Fruit fly (Drosophila melanogaster): ENCODE measurements around the gene CG31380.
A peak's percentile ranks its signal among the peaks of the same experiment; 100 is the strongest.

The CG31380 gene

DNA sequence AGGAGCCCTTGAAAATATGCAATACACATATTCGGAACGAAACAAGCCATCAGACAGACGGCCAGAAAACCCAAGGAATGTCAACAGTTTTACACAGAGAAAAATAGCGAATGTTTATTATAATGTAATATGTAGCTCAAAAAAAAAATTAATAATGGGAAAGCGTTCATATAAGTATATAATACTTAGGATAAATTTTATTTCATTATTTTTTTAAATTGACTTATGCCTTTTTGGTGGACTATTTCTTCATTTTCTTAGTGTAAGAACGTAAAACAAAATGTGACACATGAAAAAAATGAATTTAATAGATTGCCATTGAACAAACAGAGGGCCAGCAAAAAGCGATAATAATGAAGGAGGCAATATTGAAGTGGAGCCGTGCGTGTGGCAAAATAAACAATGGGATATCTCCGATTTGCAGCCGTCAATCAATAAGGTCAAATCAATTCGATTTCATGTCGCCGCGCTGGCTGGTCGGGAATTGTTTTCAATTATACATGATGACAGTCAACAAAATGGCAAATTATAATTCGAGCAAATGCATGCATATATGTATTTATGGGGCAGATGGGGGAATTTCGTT lies 34.3 kb downstream of the CG31380 start (continued):
- TF ChIP-seq Jarid2 (GFP tag; optimal IDR thresholded peaks at IDR 0.05) (no peak), CG31441 (GFP tag; IDR thresholded peaks at IDR 0.05) (peak; percentile 63), cas (GFP tag; IDR thresholded peaks at IDR 0.05) (no peak), Optix (GFP tag; IDR thresholded peaks at IDR 0.05) (no peak), dimm (GFP tag; IDR thresholded peaks at IDR 0.05) (no peak), Opbp (GFP tag; IDR thresholded peaks at IDR 0.05; ENCODE audit: partially characterized antibody) (no peak), Ssrp (tag; optimal IDR thresholded peaks at IDR 0.05) (no peak), h (optimal IDR thresholded peaks at IDR 0.05) (no peak), CG3838 (GFP tag; optimal IDR thresholded peaks at IDR 0.05) (no peak), Ets97D (GFP tag; optimal IDR thresholded peaks at IDR 0.05) (no peak), sens (GFP tag) (no peak), al (GFP tag; IDR thresholded peaks at IDR 0.05) (peak; percentile 15; the same call in 1 of the 2 replicates), corto (GFP tag; optimal IDR thresholded peaks at IDR 0.05) (no peak), Dek (tag; optimal IDR thresholded peaks at IDR 0.05) (no peak), Drgx (GFP tag; IDR thresholded peaks at IDR 0.05) (no peak), CG14667 (GFP tag; IDR thresholded peaks at IDR 0.05) (0 out of 2 replicates have a peak, but pooled peaks have one; percentile 18), prd (optimal IDR thresholded peaks at IDR 0.05) (no peak), prd (GFP tag; IDR thresholded peaks at IDR 0.05) (peak; percentile 53; the same call in 1 of the 3 replicates), fd96Cb (tag; optimal IDR thresholded peaks at IDR 0.05) (peak; percentile 59), CG33213 (GFP tag; optimal IDR thresholded peaks at IDR 0.05) (no peak), H2.0 (GFP tag; IDR thresholded peaks at IDR 0.05) (no peak), CG9932 (GFP tag; IDR thresholded peaks at IDR 0.05) (no peak), CG10267 (tag; optimal IDR thresholded peaks at IDR 0.05) (no peak), hb (GFP tag; IDR thresholded peaks at IDR 0.05; ENCODE audit: partially characterized antibody) (no peak), CG30403 (GFP tag; optimal IDR thresholded peaks at IDR 0.05) (peak; percentile 10), Gsc (GFP tag; IDR thresholded peaks at IDR 0.05) (no peak), fru (optimal IDR thresholded peaks at IDR 0.05) (no peak), Nf-YA (GFP tag; IDR thresholded peaks at IDR 0.05) (no peak), bigmax (GFP tag; optimal IDR thresholded peaks at IDR 0.05) (no peak), zf30C (GFP tag; optimal IDR thresholded peaks at IDR 0.05) (no peak), vfl (GFP tag; optimal IDR thresholded peaks at IDR 0.05) (no peak), Neu2 (GFP tag; optimal IDR thresholded peaks at IDR 0.05; ENCODE audit: borderline replicate concordance) (no peak), knrl (GFP tag; IDR thresholded peaks at IDR 0.05; ENCODE audit: partially characterized antibody) (no peak), CG8089 (GFP tag; optimal IDR thresholded peaks at IDR 0.05) (no peak), tgo (GFP tag; IDR thresholded peaks at IDR 0.05) (peak; percentile 39; the same call in 2 of the 3 replicates), CG7556 (GFP tag; optimal IDR thresholded peaks at IDR 0.05) (no peak), ase (GFP tag; IDR thresholded peaks at IDR 0.05) (no peak), CG11085 (GFP tag; IDR thresholded peaks at IDR 0.05) (peak; percentile 40; the same call in 1 of the 2 replicates), insv (GFP tag; optimal IDR thresholded peaks at IDR 0.05) (no peak), bbx (GFP tag; IDR thresholded peaks at IDR 0.05; ENCODE audit: partially characterized antibody) (no peak), CG2875 (GFP tag; optimal IDR thresholded peaks at IDR 0.05) (no peak), CG43689 (GFP tag; IDR thresholded peaks at IDR 0.05) (no peak), CG9817 (tag; optimal IDR thresholded peaks at IDR 0.05) (no peak), Sry-δ (GFP tag; optimal IDR thresholded peaks at IDR 0.05) (no peak), ken (GFP tag; IDR thresholded peaks at IDR 0.05) (no peak), dysf (GFP tag; IDR thresholded peaks at IDR 0.05) (no peak; the same call in 2 of the 3 replicates), CG10321 (GFP tag; IDR thresholded peaks at IDR 0.05) (no peak), hbn (GFP tag; IDR thresholded peaks at IDR 0.05; ENCODE audit: partially characterized antibody) (no peak), psq (GFP tag; optimal IDR thresholded peaks at IDR 0.05) (no peak), Stat92E (GFP tag; optimal IDR thresholded peaks at IDR 0.05) (no peak), CG11504 (tag; optimal IDR thresholded peaks at IDR 0.05) (peak; percentile 28), stc (GFP tag; IDR thresholded peaks at IDR 0.05) (peak; percentile 34; the same call in 1 of the 2 replicates)

Data from whole organism, embryonic.